Worm (Caenorhabditis elegans) whole organism, young adult: ENCODE data around the gene Y82E9BR.20.

ENCODE experiments used
- C06A6.2 ChIP-seq: fragments of 200-800 bp; sonication (Bioruptor generic); conservative IDR thresholded peaks from 2 replicates; pipeline ENCODE4 v1.3.6; 2022; ENCODE audit warnings: missing genetic modification characterization, missing compliant biosample characterization
- C17E4.6 ChIP-seq: fragments of 200-800 bp; sonication (Bioruptor generic); IDR thresholded peaks from 2 replicates; pipeline ENCODE4 v1.3.6; 2022; ENCODE audit warnings: missing genetic modification reagents, missing genetic modification characterization, missing compliant biosample characterization
- F22D6.2 ChIP-seq: sonication (generic microtip); optimal IDR thresholded peaks from 2 replicates; lab custom pipeline; 2016; ENCODE audit warnings: mild to moderate bottlenecking, missing genetic modification characterization, missing compliant biosample characterization
- F23B12.7 ChIP-seq: sonication (generic microtip); optimal IDR thresholded peaks from 2 replicates; lab custom pipeline; 2017; ENCODE audit warnings: missing genetic modification characterization, mild to moderate bottlenecking, missing compliant biosample characterization, antibody characterized with exemption, moderate library complexity; ENCODE audit not compliant: insufficient read depth
- F57A8.1 ChIP-seq: fragments of 200-800 bp; sonication (Bioruptor generic); optimal IDR thresholded peaks from 2 replicates; lab custom pipeline; 2018; ENCODE audit warnings: mild to moderate bottlenecking, missing genetic modification characterization, moderate library complexity, missing compliant biosample characterization
- T26A5.8 ChIP-seq: sonication (generic microtip); optimal IDR thresholded peaks from 2 replicates; lab custom pipeline; 2016; ENCODE audit warnings: missing genetic modification characterization, missing compliant biosample characterization
- ZK185.1 ChIP-seq: sonication (generic microtip); optimal IDR thresholded peaks from 2 replicates; lab custom pipeline; 2016; ENCODE audit warnings: mild to moderate bottlenecking, missing genetic modification characterization, missing compliant biosample characterization; ENCODE audit not compliant: poor library complexity, severe bottlenecking
- aptf-2 ChIP-seq: fragments of 200-800 bp; sonication (Bioruptor generic); conservative IDR thresholded peaks from 2 replicates; pipeline ENCODE4 v1.3.6; 2022; ENCODE audit warnings: missing genetic modification reagents, missing genetic modification characterization, missing compliant biosample characterization
- aptf-3 ChIP-seq: fragments of 200-800 bp; sonication (Bioruptor generic); IDR thresholded peaks from 2 replicates; pipeline ENCODE4 v1.3.6; 2022; ENCODE audit warnings: missing genetic modification characterization, missing compliant biosample characterization
- atf-7 ChIP-seq: sonication (generic microtip); optimal IDR thresholded peaks from 2 replicates; lab custom pipeline; 2017; ENCODE audit warnings: mild to moderate bottlenecking, missing genetic modification characterization, missing compliant biosample characterization
- athp-1 ChIP-seq: sonication (generic microtip); optimal IDR thresholded peaks from 2 replicates; lab custom pipeline; 2017; ENCODE audit warnings: mild to moderate bottlenecking, missing genetic modification characterization, missing compliant biosample characterization
- attf-3 ChIP-seq: fragments of 200-800 bp; sonication (Bioruptor generic); conservative IDR thresholded peaks from 2 replicates; pipeline ENCODE4 v1.3.6; 2022; ENCODE audit warnings: missing genetic modification reagents, missing genetic modification characterization, missing compliant biosample characterization
- bed-1 ChIP-seq: fragments of 200-800 bp; sonication (Bioruptor generic); IDR thresholded peaks from 2 replicates; pipeline ENCODE4 v1.3.6; 2022; ENCODE audit warnings: missing genetic modification reagents, missing genetic modification characterization, missing compliant biosample characterization
- ceh-100 ChIP-seq: fragments of 200-800 bp; sonication (Bioruptor generic); IDR thresholded peaks from 2 replicates; pipeline ENCODE4 v1.3.6; 2022; ENCODE audit warnings: missing genetic modification reagents, missing genetic modification characterization, missing compliant biosample characterization
- ceh-58 ChIP-seq: fragments of 200-800 bp; sonication (Bioruptor generic); IDR thresholded peaks from 2 replicates; pipeline ENCODE4 v1.3.6; 2022; ENCODE audit warnings: missing genetic modification characterization, missing compliant biosample characterization
- chd-7 ChIP-seq: sonication (generic microtip); optimal IDR thresholded peaks from 2 replicates; lab custom pipeline; 2016; ENCODE audit warnings: mild to moderate bottlenecking, missing genetic modification characterization, moderate library complexity, missing compliant biosample characterization
- die-1 ChIP-seq: sonication (generic microtip); optimal IDR thresholded peaks from 2 replicates; lab custom pipeline; 2016; ENCODE audit warnings: missing genotype, mild to moderate bottlenecking, missing genetic modification characterization, missing compliant biosample characterization
- dox-1 ChIP-seq: fragments of 200-800 bp; sonication (Bioruptor generic); IDR thresholded peaks from 2 replicates; pipeline ENCODE4 v1.3.6; 2022; ENCODE audit warnings: missing genetic modification reagents, missing genetic modification characterization, missing compliant biosample characterization
- hlh-26 ChIP-seq: fragments of 200-800 bp; sonication (Bioruptor generic); conservative IDR thresholded peaks from 2 replicates; pipeline ENCODE4 v1.3.6; 2022; ENCODE audit warnings: missing genetic modification reagents, missing genetic modification characterization, missing compliant biosample characterization
- hmg-20 ChIP-seq: fragments of 200-800 bp; sonication (Bioruptor generic); IDR thresholded peaks from 2 replicates; pipeline ENCODE4 v1.3.6; 2022; ENCODE audit warnings: missing genetic modification reagents, missing genetic modification characterization, missing compliant biosample characterization
- hrde-1 ChIP-seq: sonication (generic microtip); optimal IDR thresholded peaks from 2 replicates; lab custom pipeline; 2016; ENCODE audit warnings: missing genetic modification characterization, mild to moderate bottlenecking, missing compliant biosample characterization, moderate library complexity, missing genotype, missing genetic modification reagents, borderline replicate concordance
- let-526 ChIP-seq: fragments of 200-800 bp; sonication (Bioruptor generic); IDR thresholded peaks from 2 replicates; pipeline ENCODE4 v1.3.6; 2022; ENCODE audit warnings: missing genetic modification reagents, missing genetic modification characterization, missing compliant biosample characterization
- lin-35 ChIP-seq, 3 experiments: fragments of 150-350 bp in 2 of 3; sonication (generic microtip) in 1 of 3; optimal IDR thresholded peaks; 2 replicates each; lab custom pipeline; 2014 to 2018; ENCODE audit warnings: missing biosample characterization in 3 of 3, missing genetic modification characterization in 3 of 3, missing genetic modification reagents in 3 of 3
- lin-54 ChIP-seq: fragments of 200-800 bp; sonication (Bioruptor generic); optimal IDR thresholded peaks from 2 replicates; lab custom pipeline; 2018; ENCODE audit warnings: mild to moderate bottlenecking, missing genetic modification characterization, missing compliant biosample characterization
- lsl-1 ChIP-seq: fragments of 200-800 bp; sonication (Bioruptor generic); optimal IDR thresholded peaks from 2 replicates; lab custom pipeline; 2018; ENCODE audit warnings: mild to moderate bottlenecking, missing genetic modification characterization, moderate library complexity, missing compliant biosample characterization
- madf-6 ChIP-seq: fragments of 200-800 bp; sonication (Bioruptor generic); IDR thresholded peaks from 2 replicates; pipeline ENCODE4 v1.3.6; 2022; ENCODE audit warnings: missing genetic modification reagents, missing genetic modification characterization, missing compliant biosample characterization
- madf-8 ChIP-seq: fragments of 200-800 bp; sonication (Bioruptor generic); conservative IDR thresholded peaks from 2 replicates; pipeline ENCODE4 v1.3.6; 2022; ENCODE audit warnings: missing genetic modification reagents, missing genetic modification characterization, missing compliant biosample characterization
- mcd-1 ChIP-seq: fragments of 200-800 bp; sonication (Bioruptor generic); IDR thresholded peaks from 2 replicates; pipeline ENCODE4 v1.3.6; 2022; ENCODE audit warnings: missing genetic modification reagents, missing genetic modification characterization, missing compliant biosample characterization
- nfya-1 ChIP-seq: sonication (generic microtip); optimal IDR thresholded peaks from 2 replicates; lab custom pipeline; 2017; ENCODE audit warnings: antibody characterized with exemption, missing compliant biosample characterization, missing genetic modification characterization, borderline replicate concordance; ENCODE audit not compliant: insufficient read depth
- pha-4 ChIP-seq: fragments of 150-350 bp; sonication (generic microtip); optimal IDR thresholded peaks from 2 replicates; lab custom pipeline; 2014; ENCODE audit warnings: missing biosample characterization, missing genetic modification reagents, missing genetic modification characterization
- rec-8 ChIP-seq, 2 experiments: sonication (generic microtip); optimal IDR thresholded peaks; 2 replicates each; lab custom pipeline; 2016; ENCODE audit warnings: mild to moderate bottlenecking in 2 of 2, missing genetic modification characterization in 2 of 2, missing genetic modification reagents in 2 of 2, missing genotype in 2 of 2, missing biosample characterization in 1 of 2, missing compliant biosample characterization in 1 of 2, moderate library complexity in 1 of 2
- rpc-1 ChIP-seq, 2 experiments: fragments of 150-350 bp in 1 of 2; sonication (generic microtip) in 1 of 2; optimal IDR thresholded peaks; 2 replicates each; lab custom pipeline; 2014 to 2018; ENCODE audit warnings: missing biosample characterization in 1 of 2, missing genetic modification characterization in 1 of 2, missing genetic modification reagents in 1 of 2, missing genotype in 1 of 2
- sea-2 ChIP-seq: fragments of 200-800 bp; sonication (Bioruptor generic); IDR thresholded peaks from 2 replicates; pipeline ENCODE4 v1.3.6; 2022; ENCODE audit warnings: missing genetic modification characterization, missing compliant biosample characterization
- snpc-1.3 ChIP-seq: sonication (generic microtip); optimal IDR thresholded peaks from 2 replicates; lab custom pipeline; 2017; ENCODE audit warnings: missing genetic modification characterization, mild to moderate bottlenecking, missing compliant biosample characterization, antibody characterized with exemption, moderate library complexity, missing genotype, missing genetic modification reagents; ENCODE audit not compliant: insufficient read depth
- snpc-3.4 ChIP-seq: sonication (generic microtip); optimal IDR thresholded peaks from 2 replicates; lab custom pipeline; 2017; ENCODE audit warnings: missing genetic modification characterization, mild to moderate bottlenecking, missing compliant biosample characterization, antibody characterized with exemption, moderate library complexity, missing genotype, missing genetic modification reagents
- snpc-4 ChIP-seq, 5 experiments: fragments of 150-350 bp in 1 of 5; sonication (generic microtip) in 4 of 5; optimal IDR thresholded peaks; 2 replicates each; lab custom pipeline; 2014 to 2018; ENCODE audit warnings: missing genetic modification characterization in 5 of 5, missing biosample characterization in 3 of 5, antibody characterized with exemption in 2 of 5, mild to moderate bottlenecking in 2 of 5, missing compliant biosample characterization in 2 of 5, missing genotype in 2 of 5, moderate library complexity in 2 of 5, missing genetic modification reagents in 1 of 5
- sptf-2 ChIP-seq: fragments of 200-800 bp; sonication (Bioruptor generic); optimal IDR thresholded peaks from 2 replicates; lab custom pipeline; 2018; ENCODE audit warnings: mild to moderate bottlenecking, missing genetic modification characterization, missing compliant biosample characterization
- tlf-1 ChIP-seq: fragments of 200-800 bp; sonication (Bioruptor generic); optimal IDR thresholded peaks from 2 replicates; lab custom pipeline; 2018; ENCODE audit warnings: mild to moderate bottlenecking, missing genetic modification characterization, missing compliant biosample characterization
- unc-130 ChIP-seq: sonication (generic microtip); optimal IDR thresholded peaks from 2 replicates; lab custom pipeline; 2016; ENCODE audit warnings: missing genetic modification reagents, missing genetic modification characterization, missing compliant biosample characterization
- xnd-1 ChIP-seq: sonication (generic microtip); optimal IDR thresholded peaks from 2 replicates; lab custom pipeline; 2016; ENCODE audit warnings: missing genotype, missing genetic modification reagents, missing genetic modification characterization, missing compliant biosample characterization
- zim-3 ChIP-seq: sonication (generic microtip); optimal IDR thresholded peaks from 2 replicates; lab custom pipeline; 2017; ENCODE audit warnings: mild to moderate bottlenecking, missing genetic modification characterization, moderate library complexity, missing compliant biosample characterization
- ztf-22 ChIP-seq: fragments of 200-800 bp; sonication (Bioruptor generic); optimal IDR thresholded peaks from 2 replicates; lab custom pipeline; 2018; ENCODE audit warnings: mild to moderate bottlenecking, missing genetic modification characterization, moderate library complexity, missing compliant biosample characterization
- ztf-25 ChIP-seq: fragments of 200-800 bp; sonication (Bioruptor generic); IDR thresholded peaks from 2 replicates; pipeline ENCODE4 v1.3.6; 2022; ENCODE audit warnings: missing genetic modification reagents, missing genetic modification characterization, missing compliant biosample characterization
- ztf-26 ChIP-seq: sonication (generic microtip); optimal IDR thresholded peaks from 2 replicates; lab custom pipeline; 2017; ENCODE audit warnings: missing genetic modification characterization, missing compliant biosample characterization
- ztf-28 ChIP-seq: fragments of 200-800 bp; sonication (Bioruptor generic); IDR thresholded peaks from 2 replicates; pipeline ENCODE4 v1.3.6; 2022; ENCODE audit warnings: missing genetic modification reagents, missing genetic modification characterization, missing compliant biosample characterization

The Y82E9BR.20 gene

ce11 chrIII:1419700-1420356, 45.6 kb downstream of the Y82E9BR.20 start:
- TF ChIP-seq hmg-20 (GFP tag; lab: Robert Waterston, UW) (peak; percentile 84), chd-7 (peak; percentile 93), tlf-1 (GFP tag; lab: Kevin White, UChicago) (peak; percentile 94), hrde-1 (peak; percentile 96), hlh-26 (GFP tag; lab: Robert Waterston, UW) (no peak), aptf-2 (GFP tag; lab: Robert Waterston, UW) (no peak), attf-3 (GFP tag; lab: Robert Waterston, UW) (no peak), pha-4 (tag; lab: Kevin White, UChicago) (peak; percentile 42), madf-6 (GFP tag; lab: Robert Waterston, UW) (peak; percentile 83), lin-35 (GFP tag; optimal IDR thresholded peaks at IDR 0.05; lab: Kevin White, UChicago) (peak in 2 of 3 experiments; percentile 44 to 49), ztf-26 (tag; lab: Kevin White, UChicago) (peak; percentile 86), C06A6.2 (GFP tag; lab: Robert Waterston, UW) (no peak), ztf-28 (GFP tag; lab: Robert Waterston, UW) (no peak), ZK185.1 (tag; lab: Kevin White, UChicago) (peak; percentile 89), zim-3 (tag; lab: Kevin White, UChicago) (peak; percentile 69), let-526 (no peak), snpc-3.4 (peak; percentile 61), aptf-3 (GFP tag; lab: Robert Waterston, UW) (0 out of 2 replicates have a peak, but pooled peaks have one; percentile 39), ztf-25 (GFP tag; lab: Robert Waterston, UW) (no peak), mcd-1 (peak; percentile 77), atf-7 (tag; lab: Kevin White, UChicago) (peak; percentile 89), T26A5.8 (tag; lab: Kevin White, UChicago) (peak; percentile 95), ztf-22 (GFP tag; lab: Kevin White, UChicago) (peak; percentile 81), sptf-2 (GFP tag; lab: Kevin White, UChicago) (peak; percentile 81), C17E4.6 (GFP tag; lab: Robert Waterston, UW) (peak; percentile 45; the same call in 1 of the 2 replicates), unc-130 (GFP tag; lab: Kevin White, UChicago) (peak; percentile 84), F23B12.7 (tag; lab: Kevin White, UChicago) (peak; percentile 64), rec-8 (tag; optimal IDR thresholded peaks at IDR 0.05; lab: Kevin White, UChicago) (peak; percentile 46 to 48), ceh-58 (GFP tag; lab: Robert Waterston, UW) (no peak), madf-8 (GFP tag; lab: Robert Waterston, UW) (no peak), ceh-100 (GFP tag; lab: Robert Waterston, UW) (no peak; the same call in none of the 2 replicates), snpc-1.3 (tag; lab: Kevin White, UChicago) (peak; percentile 86), snpc-4 (GFP tag; optimal IDR thresholded peaks at IDR 0.05; lab: Kevin White, UChicago) (peak; percentile 51), snpc-4 (tag; optimal IDR thresholded peaks at IDR 0.05; lab: Kevin White, UChicago) (peak in 3 of 4 experiments; percentile 16 to 60 (median 59)), dox-1 (GFP tag; lab: Robert Waterston, UW) (peak; percentile 51), bed-1 (GFP tag; lab: Robert Waterston, UW) (no peak), F57A8.1 (GFP tag; lab: Kevin White, UChicago) (no peak), rpc-1 (optimal IDR thresholded peaks at IDR 0.05; lab: Kevin White, UChicago) (no peak), rpc-1 (tag; optimal IDR thresholded peaks at IDR 0.05; lab: Kevin White, UChicago) (peak; percentile 11), athp-1 (tag; lab: Kevin White, UChicago) (peak; percentile 96), xnd-1 (tag; lab: Kevin White, UChicago) (no peak), lsl-1 (GFP tag; lab: Kevin White, UChicago) (peak; percentile 71), die-1 (peak; percentile 79), lin-54 (peak; percentile 83), F22D6.2 (tag; lab: Kevin White, UChicago) (no peak), nfya-1 (no peak), sea-2 (GFP tag; lab: Robert Waterston, UW) (0 out of 2 replicates have a peak, but pooled peaks have one; percentile 28)
